Fruit fly (Drosophila melanogaster) whole organism, embryonic: ENCODE data around the gene AP-2mu.

Source experiments
- CG10366 ChIP-seq: fragments of 200-800 bp; sonication (Bioruptor generic); IDR thresholded peaks from 2 replicates; pipeline ENCODE4 v1.3.6; 2022; ENCODE audit warnings: missing biosample characterization, missing genetic modification characterization
- CG1233 ChIP-seq: fragments of 200-800 bp; sonication (Bioruptor generic); optimal IDR thresholded peaks from 4 replicates; lab custom pipeline; 2018; ENCODE audit warnings: missing biosample characterization, mild to moderate bottlenecking, missing genetic modification characterization
- CG13424 ChIP-seq: fragments of 200-800 bp; sonication (Bioruptor generic); optimal IDR thresholded peaks from 2 replicates; lab custom pipeline; 2019; ENCODE audit warnings: missing biosample characterization, mild to moderate bottlenecking, missing genetic modification characterization, moderate library complexity
- CG14014 ChIP-seq: fragments of 200-800 bp; sonication (Bioruptor generic); IDR thresholded peaks from 2 replicates; pipeline ENCODE4 v1.3.6; 2022; ENCODE audit warnings: missing biosample characterization, missing genetic modification characterization
- CG15601 ChIP-seq: fragments of 200-800 bp; sonication (Bioruptor generic); optimal IDR thresholded peaks from 3 replicates; lab custom pipeline; 2019; ENCODE audit warnings: missing biosample characterization, mild to moderate bottlenecking, missing genetic modification characterization, moderate library complexity
- CG16813 ChIP-seq: fragments of 200-800 bp; sonication (Bioruptor generic); IDR thresholded peaks from 3 replicates; pipeline ENCODE4 v1.3.6; 2022; ENCODE audit warnings: missing biosample characterization, missing genetic modification characterization; ENCODE audit not compliant: partially characterized antibody
- CG2202 ChIP-seq: fragments of 200-800 bp; sonication (Bioruptor generic); optimal IDR thresholded peaks from 2 replicates; lab custom pipeline; 2018; ENCODE audit warnings: missing biosample characterization, mild to moderate bottlenecking, missing genetic modification characterization
- CG2889 ChIP-seq: fragments of 200-800 bp; sonication (Bioruptor generic); IDR thresholded peaks from 3 replicates; pipeline ENCODE4 v1.3.6; 2022; ENCODE audit warnings: missing biosample characterization, missing genetic modification characterization
- CG32532 ChIP-seq: fragments of 200-800 bp; sonication (Bioruptor generic); IDR thresholded peaks from 2 replicates; pipeline ENCODE4 v1.3.6; 2022; ENCODE audit warnings: missing biosample characterization, missing genetic modification characterization
- CG34422 ChIP-seq: fragments of 200-800 bp; sonication (Bioruptor generic); IDR thresholded peaks from 3 replicates; pipeline ENCODE4 v1.3.6; 2022; ENCODE audit warnings: missing biosample characterization, missing genetic modification characterization
- CG5180 ChIP-seq: fragments of 200-800 bp; sonication (Bioruptor generic); optimal IDR thresholded peaks from 3 replicates; lab custom pipeline; 2017; ENCODE audit warnings: missing biosample characterization, missing genetic modification characterization, mild to moderate bottlenecking, moderate library complexity, missing genetic modification reagents
- CG6683 ChIP-seq: fragments of 200-800 bp; sonication (Bioruptor generic); optimal IDR thresholded peaks from 2 replicates; lab custom pipeline; 2017; ENCODE audit warnings: missing biosample characterization, mild to moderate bottlenecking, missing genetic modification characterization, missing genetic modification reagents
- CG6791 ChIP-seq: fragments of 200-800 bp; sonication (Bioruptor generic); IDR thresholded peaks from 3 replicates; pipeline ENCODE4 v1.3.6; 2022; ENCODE audit warnings: missing biosample characterization, missing genetic modification characterization; ENCODE audit not compliant: partially characterized antibody
- CG7271 ChIP-seq: fragments of 200-800 bp; sonication (Bioruptor generic); optimal IDR thresholded peaks from 2 replicates; lab custom pipeline; 2018; ENCODE audit warnings: missing biosample characterization, mild to moderate bottlenecking, missing genetic modification characterization, moderate library complexity
- CG8290 ChIP-seq, 3 experiments: fragments of 200-800 bp; sonication (Bioruptor generic); optimal IDR thresholded peaks; 2 replicates each; lab custom pipeline; 2016 to 2019; ENCODE audit warnings: missing biosample characterization in 3 of 3, missing genetic modification characterization in 3 of 3, mild to moderate bottlenecking in 2 of 3, moderate library complexity in 1 of 3
- CG8765 ChIP-seq: fragments of 200-800 bp; sonication (Bioruptor generic); IDR thresholded peaks from 2 replicates; pipeline ENCODE4 v1.3.6; 2022; ENCODE audit warnings: missing biosample characterization, missing genetic modification characterization
- CG9437 ChIP-seq: fragments of 200-800 bp; sonication (Bioruptor generic); optimal IDR thresholded peaks from 2 replicates; lab custom pipeline; 2018; ENCODE audit warnings: missing biosample characterization, mild to moderate bottlenecking, missing genetic modification characterization
- CkIIα-i1 ChIP-seq: fragments of 200-800 bp; sonication (Bioruptor generic); IDR thresholded peaks from 2 replicates; pipeline ENCODE4 v1.3.6; 2022; ENCODE audit warnings: missing biosample characterization, missing genetic modification characterization
- E2f1 ChIP-seq: fragments of 200-800 bp; sonication (Bioruptor generic); IDR thresholded peaks from 2 replicates; pipeline ENCODE4 v1.3.6; 2022; ENCODE audit warnings: missing biosample characterization, missing genetic modification characterization
- Lhr ChIP-seq: fragments of 200-800 bp; sonication (Bioruptor generic); optimal IDR thresholded peaks from 3 replicates; lab custom pipeline; 2017; ENCODE audit warnings: mild to moderate bottlenecking, missing biosample characterization, missing genetic modification reagents, missing genetic modification characterization
- MESR4 ChIP-seq: fragments of 200-800 bp; sonication (Bioruptor generic); optimal IDR thresholded peaks from 2 replicates; lab custom pipeline; 2018; ENCODE audit warnings: missing biosample characterization, mild to moderate bottlenecking, missing genetic modification characterization, moderate library complexity
- Max ChIP-seq: fragments of 200-800 bp; sonication (Bioruptor generic); optimal IDR thresholded peaks from 2 replicates; lab custom pipeline; 2016; ENCODE audit warnings: missing biosample characterization, mild to moderate bottlenecking, missing genetic modification characterization
- YL-1 ChIP-seq: fragments of 200-800 bp; sonication (Bioruptor generic); optimal IDR thresholded peaks from 3 replicates; lab custom pipeline; 2017; ENCODE audit warnings: missing biosample characterization, mild to moderate bottlenecking, missing genetic modification characterization
- amos ChIP-seq: fragments of 200-800 bp; sonication (Bioruptor generic); IDR thresholded peaks from 2 replicates; pipeline ENCODE4 v1.3.6; 2022; ENCODE audit warnings: missing biosample characterization, missing genetic modification characterization; ENCODE audit not compliant: partially characterized antibody
- bigmax ChIP-seq: fragments of 200-800 bp; sonication (Bioruptor generic); optimal IDR thresholded peaks from 2 replicates; lab custom pipeline; 2018; ENCODE audit warnings: missing biosample characterization, mild to moderate bottlenecking, missing genetic modification characterization
- cas ChIP-seq: fragments of 200-800 bp; sonication (Bioruptor generic); IDR thresholded peaks from 2 replicates; pipeline ENCODE4 v1.3.6; 2022; ENCODE audit warnings: missing biosample characterization, missing genetic modification characterization
- cwo ChIP-seq: fragments of 200-800 bp; sonication (Bioruptor generic); optimal IDR thresholded peaks from 3 replicates; lab custom pipeline; 2017; ENCODE audit warnings: missing biosample characterization, missing genetic modification characterization, mild to moderate bottlenecking, moderate library complexity, missing genetic modification reagents
- dysf ChIP-seq: fragments of 200-800 bp; sonication (Bioruptor generic); IDR thresholded peaks from 3 replicates; pipeline ENCODE4 v1.3.6; 2022; ENCODE audit warnings: missing biosample characterization, missing genetic modification characterization
- emc ChIP-seq: fragments of 200-800 bp; sonication (Bioruptor generic); optimal IDR thresholded peaks from 2 replicates; lab custom pipeline; 2016; ENCODE audit warnings: missing biosample characterization, missing genetic modification characterization
- esg ChIP-seq: fragments of 200-800 bp; sonication (Bioruptor generic); conservative IDR thresholded peaks from 2 replicates; pipeline ENCODE4 v1.3.6; 2022; ENCODE audit warnings: missing biosample characterization, missing genetic modification characterization
- fd3F ChIP-seq: fragments of 200-800 bp; sonication (Bioruptor generic); optimal IDR thresholded peaks from 2 replicates; lab custom pipeline; 2018; ENCODE audit warnings: missing biosample characterization, mild to moderate bottlenecking, missing genetic modification characterization, moderate library complexity
- inv ChIP-seq: fragments of 200-800 bp; sonication (Bioruptor generic); IDR thresholded peaks from 2 replicates; pipeline ENCODE4 v1.3.6; 2022; ENCODE audit warnings: missing biosample characterization, missing genetic modification characterization; ENCODE audit not compliant: partially characterized antibody
- jing ChIP-seq: fragments of 200-800 bp; sonication (Bioruptor generic); optimal IDR thresholded peaks from 2 replicates; lab custom pipeline; 2018; ENCODE audit warnings: missing biosample characterization, mild to moderate bottlenecking, missing genetic modification characterization
- ken ChIP-seq: fragments of 200-800 bp; sonication (Bioruptor generic); IDR thresholded peaks from 3 replicates; pipeline ENCODE4 v1.3.6; 2022; ENCODE audit warnings: missing biosample characterization, missing genetic modification characterization
- knrl ChIP-seq: fragments of 200-800 bp; sonication (Bioruptor generic); IDR thresholded peaks from 3 replicates; pipeline ENCODE4 v1.3.6; 2022; ENCODE audit warnings: missing biosample characterization, missing genetic modification characterization; ENCODE audit not compliant: partially characterized antibody
- lab ChIP-seq: fragments of 200-800 bp; sonication (Bioruptor generic); optimal IDR thresholded peaks from 3 replicates; lab custom pipeline; 2017; ENCODE audit warnings: missing biosample characterization, missing genetic modification characterization, mild to moderate bottlenecking, moderate library complexity, missing genetic modification reagents
- lola ChIP-seq, 3 experiments: fragments of >200 bp in 2 of 3; fragments of 200-800 bp in 1 of 3; sonication (Bioruptor generic) in 1 of 3; optimal IDR thresholded peaks; 2 replicates each; lab custom pipeline; 2017 to 2019; ENCODE audit warnings: missing biosample characterization in 3 of 3, missing genetic modification characterization in 3 of 3, mild to moderate bottlenecking in 1 of 3, moderate library complexity in 1 of 3
- nau ChIP-seq: fragments of 200-800 bp; sonication (Bioruptor generic); optimal IDR thresholded peaks from 3 replicates; lab custom pipeline; 2017; ENCODE audit warnings: missing biosample characterization, mild to moderate bottlenecking, missing genetic modification characterization, missing genetic modification reagents
- org-1 ChIP-seq: fragments of 200-800 bp; sonication (Bioruptor generic); optimal IDR thresholded peaks from 2 replicates; lab custom pipeline; 2017; ENCODE audit warnings: missing biosample characterization, missing genetic modification characterization
- pho ChIP-seq: fragments of 200-800 bp; sonication (Bioruptor generic); optimal IDR thresholded peaks from 2 replicates; lab custom pipeline; 2016; ENCODE audit warnings: missing biosample characterization, missing genetic modification characterization
- sens ChIP-seq: fragments of 200-800 bp; sonication (Bioruptor generic); peaks from one replicate; lab custom pipeline; 2016; ENCODE audit warnings: missing biosample characterization, missing genetic modification characterization
- sna ChIP-seq: fragments of 200-800 bp; sonication (Bioruptor generic); IDR thresholded peaks from 2 replicates; pipeline ENCODE4 v1.3.6; 2022; ENCODE audit warnings: missing biosample characterization, missing genetic modification characterization; ENCODE audit not compliant: partially characterized antibody
- so ChIP-seq: fragments of 200-800 bp; sonication (Bioruptor generic); IDR thresholded peaks from 3 replicates; pipeline ENCODE4 v1.3.6; 2022; ENCODE audit warnings: missing biosample characterization, missing genetic modification characterization
- sug ChIP-seq: fragments of 200-800 bp; optimal IDR thresholded peaks from 2 replicates; lab custom pipeline; 2019; ENCODE audit warnings: missing biosample characterization, mild to moderate bottlenecking, missing genetic modification characterization, moderate library complexity
- tin ChIP-seq: fragments of 200-800 bp; sonication (Bioruptor generic); optimal IDR thresholded peaks from 3 replicates; lab custom pipeline; 2016; ENCODE audit warnings: missing biosample characterization, missing genetic modification characterization
- twi ChIP-seq: fragments of 200-800 bp; optimal IDR thresholded peaks from 2 replicates; lab custom pipeline; 2019; ENCODE audit warnings: missing biosample characterization, mild to moderate bottlenecking, missing genetic modification characterization, moderate library complexity
- unc-4 ChIP-seq: fragments of 200-800 bp; sonication (Bioruptor generic); IDR thresholded peaks from 2 replicates; pipeline ENCODE4 v1.3.6; 2022; ENCODE audit warnings: missing biosample characterization, missing genetic modification characterization; ENCODE audit not compliant: partially characterized antibody
- wor ChIP-seq: fragments of 200-800 bp; sonication (Bioruptor generic); IDR thresholded peaks from 2 replicates; pipeline ENCODE4 v1.3.6; 2022; ENCODE audit warnings: missing biosample characterization, missing genetic modification characterization

The AP-2mu gene

dm6 chr3R:22491088-22491879 is 29.0 kb downstream of the AP-2mu start, which contains the start of the genes CCT1 and tHMG1 (continued):
- TF ChIP-seq twi (tag; lab: Kevin White, UChicago) (no peak), wor (GFP tag; lab: Robert Waterston, UW) (no peak), sug (tag; lab: Kevin White, UChicago) (peak; percentile 19), bigmax (GFP tag; lab: Kevin White, UChicago) (peak; percentile 84), CG14014 (no peak), unc-4 (GFP tag; lab: Robert Waterston, UW) (peak; percentile 95), CG32532 (GFP tag; lab: Robert Waterston, UW) (no peak), CG8765 (GFP tag; lab: Robert Waterston, UW) (no peak), so (GFP tag; lab: Robert Waterston, UW) (no peak), MESR4 (GFP tag; lab: Kevin White, UChicago) (peak; percentile 76), org-1 (GFP tag; lab: Kevin White, UChicago) (no peak), tin (GFP tag; lab: Kevin White, UChicago) (no peak), CG6791 (GFP tag; lab: Robert Waterston, UW) (peak; percentile 85), CG15601 (tag; lab: Kevin White, UChicago) (peak; percentile 35), esg (GFP tag; lab: Robert Waterston, UW) (no peak), CG13424 (tag; lab: Kevin White, UChicago) (peak; percentile 13), Lhr (peak; percentile 5), CG2889 (GFP tag; lab: Robert Waterston, UW) (no peak), CG10366 (no peak), YL-1 (GFP tag; lab: Kevin White, UChicago) (peak; percentile 69), jing (GFP tag; lab: Kevin White, UChicago) (no peak), sna (GFP tag; lab: Robert Waterston, UW) (peak; percentile 97), CG9437 (GFP tag; lab: Kevin White, UChicago) (peak; percentile 3), CG7271 (tag; lab: Kevin White, UChicago) (no peak), dysf (GFP tag; lab: Robert Waterston, UW) (no peak), knrl (peak; percentile 95), emc (no peak), Max (GFP tag; lab: Kevin White, UChicago) (peak; percentile 33), lab (GFP tag; lab: Kevin White, UChicago) (no peak), lola (GFP tag; optimal IDR thresholded peaks at IDR 0.05; lab: Kevin White, UChicago) (no peak), pho (GFP tag; lab: Kevin White, UChicago) (peak; percentile 13), cwo (no peak), CG6683 (GFP tag; lab: Kevin White, UChicago) (no peak), CG34422 (peak; percentile 82; the same call in 1 of the 3 replicates), inv (peak; percentile 91), ken (no peak), CG8290 (GFP tag; optimal IDR thresholded peaks at IDR 0.05; lab: Kevin White, UChicago) (no peak), CG8290 (tag; optimal IDR thresholded peaks at IDR 0.05; lab: Kevin White, UChicago) (no peak), sens (GFP tag; lab: Kevin White, UChicago) (no peak), CkIIα-i1 (GFP tag; lab: Robert Waterston, UW) (no peak), CG2202 (tag; lab: Kevin White, UChicago) (no peak), cas (GFP tag; lab: Robert Waterston, UW) (no peak), CG1233 (GFP tag; lab: Kevin White, UChicago) (no peak), CG16813 (GFP tag; lab: Robert Waterston, UW) (peak; percentile 96), amos (GFP tag; lab: Robert Waterston, UW) (peak; percentile 87), fd3F (GFP tag; lab: Kevin White, UChicago) (no peak), nau (no peak), E2f1 (no peak), CG5180 (GFP tag; lab: Kevin White, UChicago) (no peak)
